Fruit fly (Drosophila melanogaster) whole organism, embryonic: ENCODE measurements around the gene Fit2.

Experiments used
- Aef1 ChIP-seq: fragments of 200-800 bp; sonication (Bioruptor generic); IDR thresholded peaks from 3 replicates; pipeline ENCODE4 v1.3.6; 2022; ENCODE audit warnings: missing biosample characterization, missing genetic modification characterization
- B-H2 ChIP-seq: fragments of 200-800 bp; sonication (Bioruptor generic); optimal IDR thresholded peaks from 2 replicates; lab custom pipeline; 2018; ENCODE audit warnings: missing biosample characterization, mild to moderate bottlenecking, missing genetic modification characterization
- CG10565 ChIP-seq: fragments of 200-800 bp; sonication (Bioruptor generic); optimal IDR thresholded peaks from 3 replicates; lab custom pipeline; 2016; ENCODE audit warnings: missing biosample characterization, mild to moderate bottlenecking, missing genetic modification characterization
- CG12155 ChIP-seq: fragments of 200-800 bp; sonication (Bioruptor generic); optimal IDR thresholded peaks from 3 replicates; lab custom pipeline; 2016; ENCODE audit warnings: missing biosample characterization, missing genetic modification characterization
- CG1233 ChIP-seq: fragments of 200-800 bp; sonication (Bioruptor generic); optimal IDR thresholded peaks from 4 replicates; lab custom pipeline; 2018; ENCODE audit warnings: missing biosample characterization, mild to moderate bottlenecking, missing genetic modification characterization
- CG12391 ChIP-seq: fragments of 200-800 bp; sonication (Bioruptor generic); optimal IDR thresholded peaks from 3 replicates; lab custom pipeline; 2018; ENCODE audit warnings: missing biosample characterization, mild to moderate bottlenecking, missing genetic modification characterization, moderate library complexity
- CG12769 ChIP-seq: fragments of 200-800 bp; sonication (Bioruptor generic); optimal IDR thresholded peaks from 2 replicates; lab custom pipeline; 2019; ENCODE audit warnings: missing biosample characterization, mild to moderate bottlenecking, missing genetic modification characterization, moderate library complexity
- CG16863 ChIP-seq: fragments of 200-800 bp; sonication (Bioruptor generic); optimal IDR thresholded peaks from 3 replicates; lab custom pipeline; 2016; ENCODE audit warnings: missing biosample characterization, missing genetic modification characterization
- CG17328 ChIP-seq: fragments of 200-800 bp; sonication (Bioruptor generic); IDR thresholded peaks from 2 replicates; pipeline ENCODE4 v1.3.6; 2022; ENCODE audit warnings: missing biosample characterization, missing genetic modification characterization
- CG2678 ChIP-seq: fragments of 200-800 bp; sonication (Bioruptor generic); optimal IDR thresholded peaks from 3 replicates; lab custom pipeline; 2019; ENCODE audit warnings: missing biosample characterization, mild to moderate bottlenecking, missing genetic modification characterization, moderate library complexity
- CG3163 ChIP-seq: fragments of 200-800 bp; sonication (Bioruptor generic); optimal IDR thresholded peaks from 3 replicates; lab custom pipeline; 2016; ENCODE audit warnings: missing biosample characterization, missing genetic modification characterization
- CG33557 ChIP-seq: fragments of 200-800 bp; sonication (Bioruptor generic); optimal IDR thresholded peaks from 2 replicates; lab custom pipeline; 2019; ENCODE audit warnings: missing biosample characterization, mild to moderate bottlenecking, missing genetic modification characterization, moderate library complexity
- CG34224 ChIP-seq: fragments of 200-800 bp; sonication (Bioruptor generic); IDR thresholded peaks from 3 replicates; pipeline ENCODE4 v1.3.6; 2022; ENCODE audit warnings: missing biosample characterization, missing genetic modification characterization; ENCODE audit not compliant: partially characterized antibody
- CG34376 ChIP-seq: fragments of 200-800 bp; sonication (Bioruptor generic); optimal IDR thresholded peaks from 2 replicates; lab custom pipeline; 2018; ENCODE audit warnings: missing biosample characterization, mild to moderate bottlenecking, missing genetic modification characterization
- CG6654 ChIP-seq: fragments of 200-800 bp; sonication (Bioruptor generic); optimal IDR thresholded peaks from 2 replicates; lab custom pipeline; 2017; ENCODE audit warnings: missing biosample characterization, mild to moderate bottlenecking, missing genetic modification characterization
- CG6683 ChIP-seq: fragments of 200-800 bp; sonication (Bioruptor generic); optimal IDR thresholded peaks from 2 replicates; lab custom pipeline; 2017; ENCODE audit warnings: missing biosample characterization, mild to moderate bottlenecking, missing genetic modification characterization, missing genetic modification reagents
- CG8290 ChIP-seq, 3 experiments: fragments of 200-800 bp; sonication (Bioruptor generic); optimal IDR thresholded peaks; 2 replicates each; lab custom pipeline; 2016 to 2019; ENCODE audit warnings: missing biosample characterization in 3 of 3, missing genetic modification characterization in 3 of 3, mild to moderate bottlenecking in 2 of 3, moderate library complexity in 1 of 3
- CG8924 ChIP-seq: fragments of 200-800 bp; optimal IDR thresholded peaks from 3 replicates; lab custom pipeline; 2019; ENCODE audit warnings: missing biosample characterization, mild to moderate bottlenecking, missing genetic modification characterization, moderate library complexity
- Deaf1 ChIP-seq: fragments of 200-800 bp; optimal IDR thresholded peaks from 3 replicates; lab custom pipeline; 2019; ENCODE audit warnings: missing biosample characterization, mild to moderate bottlenecking, missing genetic modification characterization, moderate library complexity
- Ets97D ChIP-seq: fragments of 200-800 bp; sonication (Bioruptor generic); optimal IDR thresholded peaks from 3 replicates; lab custom pipeline; 2016; ENCODE audit warnings: missing biosample characterization, missing genetic modification characterization
- Hey ChIP-seq: fragments of 200-800 bp; sonication (Bioruptor generic); optimal IDR thresholded peaks from 3 replicates; lab custom pipeline; 2018; ENCODE audit warnings: missing biosample characterization, mild to moderate bottlenecking, missing genetic modification characterization
- Lhr ChIP-seq: fragments of 200-800 bp; sonication (Bioruptor generic); optimal IDR thresholded peaks from 3 replicates; lab custom pipeline; 2017; ENCODE audit warnings: mild to moderate bottlenecking, missing biosample characterization, missing genetic modification reagents, missing genetic modification characterization
- MBD-R2 ChIP-seq: fragments of 200-800 bp; sonication (Bioruptor generic); IDR thresholded peaks from 2 replicates; pipeline ENCODE4 v1.3.6; 2022; ENCODE audit warnings: missing biosample characterization, missing genetic modification characterization
- MTF-1 ChIP-seq: fragments of 200-800 bp; sonication (Bioruptor generic); optimal IDR thresholded peaks from 2 replicates; lab custom pipeline; 2018; ENCODE audit warnings: missing biosample characterization, mild to moderate bottlenecking, missing genetic modification characterization, borderline replicate concordance
- Mad ChIP-seq: fragments of 200-800 bp; sonication (Bioruptor generic); optimal IDR thresholded peaks from 2 replicates; lab custom pipeline; 2016; ENCODE audit warnings: missing biosample characterization, missing genetic modification characterization
- NC2β ChIP-seq: fragments of 200-800 bp; sonication (Bioruptor generic); optimal IDR thresholded peaks from 2 replicates; lab custom pipeline; 2016; ENCODE audit warnings: missing biosample characterization, missing genetic modification characterization
- Nf-YA ChIP-seq: fragments of 200-800 bp; sonication (Bioruptor generic); IDR thresholded peaks from 2 replicates; pipeline ENCODE4 v1.3.6; 2022; ENCODE audit warnings: missing biosample characterization, missing genetic modification characterization
- NfI ChIP-seq: fragments of 200-800 bp; sonication (Bioruptor generic); optimal IDR thresholded peaks from 3 replicates; lab custom pipeline; 2018; ENCODE audit warnings: missing biosample characterization, mild to moderate bottlenecking, missing genetic modification characterization, moderate library complexity
- Optix ChIP-seq: fragments of 200-800 bp; sonication (Bioruptor generic); IDR thresholded peaks from 3 replicates; pipeline ENCODE4 v1.3.6; 2022; ENCODE audit warnings: missing biosample characterization, missing genetic modification characterization
- Scr ChIP-seq: fragments of 200-800 bp; sonication (Bioruptor generic); IDR thresholded peaks from 2 replicates; pipeline ENCODE4 v1.3.6; 2022; ENCODE audit warnings: missing biosample characterization, missing genetic modification characterization; ENCODE audit not compliant: partially characterized antibody
- Side ChIP-seq: fragments of 200-800 bp; sonication (Bioruptor generic); optimal IDR thresholded peaks from 2 replicates; lab custom pipeline; 2016; ENCODE audit warnings: missing biosample characterization, missing genetic modification characterization
- Six4 ChIP-seq: fragments of 200-800 bp; sonication (Bioruptor generic); optimal IDR thresholded peaks from 2 replicates; lab custom pipeline; 2016; ENCODE audit warnings: missing biosample characterization, missing genetic modification characterization
- Sry-β ChIP-seq: fragments of 200-800 bp; sonication (Bioruptor generic); optimal IDR thresholded peaks from 2 replicates; lab custom pipeline; 2018; ENCODE audit warnings: missing biosample characterization, mild to moderate bottlenecking, missing genetic modification characterization, moderate library complexity
- al ChIP-seq: fragments of 200-800 bp; sonication (Bioruptor generic); IDR thresholded peaks from 2 replicates; pipeline ENCODE4 v1.3.6; 2022; ENCODE audit warnings: missing biosample characterization, missing genetic modification characterization
- ash1 ChIP-seq: fragments of 200-800 bp; sonication (Bioruptor generic); optimal IDR thresholded peaks from 2 replicates; lab custom pipeline; 2018; ENCODE audit warnings: missing biosample characterization, mild to moderate bottlenecking, missing genetic modification characterization
- bab2 ChIP-seq: fragments of 200-800 bp; sonication (Bioruptor generic); optimal IDR thresholded peaks from 2 replicates; lab custom pipeline; 2016; ENCODE audit warnings: missing biosample characterization, missing genetic modification characterization
- da ChIP-seq: fragments of 200-800 bp; sonication (Bioruptor generic); optimal IDR thresholded peaks from 2 replicates; lab custom pipeline; 2016; ENCODE audit warnings: missing biosample characterization, missing genetic modification characterization
- dmrt11E ChIP-seq: fragments of 200-800 bp; sonication (Bioruptor generic); optimal IDR thresholded peaks from 3 replicates; lab custom pipeline; 2018; ENCODE audit warnings: missing biosample characterization, mild to moderate bottlenecking, missing genetic modification characterization, moderate library complexity
- fd64A ChIP-seq: fragments of 200-800 bp; sonication (Bioruptor generic); optimal IDR thresholded peaks from 3 replicates; lab custom pipeline; 2018; ENCODE audit warnings: missing biosample characterization, mild to moderate bottlenecking, missing genetic modification characterization
- fd96Cb ChIP-seq: fragments of 200-800 bp; sonication (Bioruptor generic); optimal IDR thresholded peaks from 2 replicates; lab custom pipeline; 2018; ENCODE audit warnings: missing biosample characterization, mild to moderate bottlenecking, missing genetic modification characterization, moderate library complexity
- gce ChIP-seq: fragments of 200-800 bp; sonication (Bioruptor generic); IDR thresholded peaks from 3 replicates; pipeline ENCODE4 v1.3.6; 2022; ENCODE audit warnings: missing biosample characterization, missing genetic modification characterization
- gcm ChIP-seq: fragments of 200-800 bp; sonication (Bioruptor generic); optimal IDR thresholded peaks from 2 replicates; lab custom pipeline; 2019; ENCODE audit warnings: missing biosample characterization, mild to moderate bottlenecking, missing genetic modification characterization, moderate library complexity
- gsb ChIP-seq: fragments of 200-800 bp; sonication (Bioruptor generic); IDR thresholded peaks from 2 replicates; pipeline ENCODE4 v1.3.6; 2022; ENCODE audit warnings: missing biosample characterization, missing genetic modification characterization
- lbe ChIP-seq: fragments of 200-800 bp; sonication (Bioruptor generic); optimal IDR thresholded peaks from 2 replicates; lab custom pipeline; 2016; ENCODE audit warnings: missing biosample characterization, mild to moderate bottlenecking, missing genetic modification characterization
- mld ChIP-seq: fragments of 200-800 bp; sonication (Bioruptor generic); IDR thresholded peaks from 3 replicates; pipeline ENCODE4 v1.3.6; 2022; ENCODE audit warnings: missing biosample characterization, missing genetic modification characterization; ENCODE audit not compliant: partially characterized antibody
- sim ChIP-seq: fragments of 200-800 bp; sonication (Bioruptor generic); IDR thresholded peaks from 2 replicates; pipeline ENCODE4 v1.3.6; 2022; ENCODE audit warnings: missing biosample characterization, missing genetic modification characterization
- slp2 ChIP-seq: fragments of 200-800 bp; sonication (Bioruptor generic); optimal IDR thresholded peaks from 2 replicates; lab custom pipeline; 2016; ENCODE audit warnings: missing biosample characterization, missing genetic modification characterization
- so ChIP-seq: fragments of 200-800 bp; sonication (Bioruptor generic); IDR thresholded peaks from 3 replicates; pipeline ENCODE4 v1.3.6; 2022; ENCODE audit warnings: missing biosample characterization, missing genetic modification characterization
- trem ChIP-seq: fragments of 200-800 bp; optimal IDR thresholded peaks from 3 replicates; lab custom pipeline; 2019; ENCODE audit warnings: missing biosample characterization, mild to moderate bottlenecking, missing genetic modification characterization, moderate library complexity
- tup ChIP-seq: fragments of 200-800 bp; sonication (Bioruptor generic); optimal IDR thresholded peaks from 2 replicates; lab custom pipeline; 2016; ENCODE audit warnings: missing biosample characterization, mild to moderate bottlenecking, missing genetic modification characterization, moderate library complexity

Gene Fit2

DNA sequence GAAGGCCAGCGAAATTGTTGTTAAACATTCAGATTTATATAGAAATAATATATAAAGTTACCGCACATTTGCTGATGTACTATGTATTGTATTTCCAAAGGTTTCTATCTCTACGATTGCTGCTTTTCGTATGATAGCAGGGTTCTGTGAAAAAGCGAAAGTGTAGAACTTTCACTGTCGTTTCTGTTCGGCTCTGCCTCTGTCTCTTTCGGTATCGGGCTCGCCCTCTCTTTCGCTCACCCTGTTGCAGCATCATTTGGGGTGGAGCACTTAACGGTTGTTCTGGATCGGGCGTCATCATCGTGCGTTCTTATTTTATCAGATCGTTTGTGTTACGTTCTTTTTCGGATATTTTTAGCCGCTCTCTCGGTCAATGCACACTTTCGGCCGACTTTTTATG, 9.2 kb downstream of the Fit2 start (continued):
- TF ChIP-seq fd64A (GFP tag; lab: Kevin White, UChicago) = peak; percentile 39
- peak; percentile 86 for TF ChIP-seq CG33557 (GFP tag; lab: Kevin White, UChicago)
- TF ChIP-seq sim = peak; percentile 41; the same call in 1 of the 2 replicates
- TF ChIP-seq CG8290 (GFP tag; optimal IDR thresholded peaks at IDR 0.05; lab: Kevin White, UChicago) = peak; percentile 4
- TF ChIP-seq CG8290 (tag; optimal IDR thresholded peaks at IDR 0.05; lab: Kevin White, UChicago) = peak in 1 of 2 experiments; percentile 62
- TF ChIP-seq CG12155 = no peak
- no peak for TF ChIP-seq da
- peak; percentile 90 for TF ChIP-seq Deaf1

DNA sequence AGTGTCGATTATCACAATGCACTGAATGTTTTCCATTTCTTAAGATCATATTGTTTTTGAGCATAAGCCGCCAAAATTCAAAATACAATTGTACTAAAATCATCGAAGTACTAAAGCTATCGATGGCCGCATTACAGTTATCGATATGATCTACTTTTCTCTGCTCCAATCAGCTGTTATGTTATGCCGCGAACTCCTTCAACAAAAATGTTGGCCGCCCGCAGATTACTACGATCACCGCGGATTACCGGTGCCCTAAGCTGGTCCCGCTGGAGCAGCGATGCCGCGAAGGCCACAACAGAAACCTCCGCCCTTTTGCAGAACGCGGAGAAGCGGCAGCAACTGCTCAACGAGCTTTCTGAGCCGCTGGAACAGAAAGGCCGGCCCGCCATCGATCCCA, 11.4 kb downstream of the Fit2 start, which contains the start of gene beg:
TSS of gene beg (plus strand) at position 177 of the 400 bp plus-strand sequence.
- TF ChIP-seq CG6654 (GFP tag; lab: Kevin White, UChicago) = no peak
- TF ChIP-seq Side (GFP tag; lab: Kevin White, UChicago) = no peak
- no peak for TF ChIP-seq CG6683 (GFP tag; lab: Kevin White, UChicago)
- no peak for TF ChIP-seq CG1233 (GFP tag; lab: Kevin White, UChicago)
- TF ChIP-seq CG2678 = no peak
- no peak for TF ChIP-seq gce (GFP tag; lab: Robert Waterston, UW)
- no peak for TF ChIP-seq CG12391 (tag; lab: Kevin White, UChicago)
- no peak for TF ChIP-seq Sry-β (GFP tag; lab: Kevin White, UChicago)
- no peak for TF ChIP-seq MTF-1 (GFP tag; lab: Kevin White, UChicago)
- no peak for TF ChIP-seq Nf-YA
- TF ChIP-seq dmrt11E (tag; lab: Kevin White, UChicago) = no peak
- TF ChIP-seq fd96Cb = no peak
- no peak for TF ChIP-seq Lhr
- TF ChIP-seq CG34224 (GFP tag; lab: Robert Waterston, UW) = peak; percentile 93
- TF ChIP-seq Six4 (GFP tag; lab: Kevin White, UChicago) = no peak
- no peak for TF ChIP-seq CG8924 (tag; lab: Kevin White, UChicago)
- no peak for TF ChIP-seq Mad
- no peak for TF ChIP-seq al (GFP tag; lab: Robert Waterston, UW)
- TF ChIP-seq ash1 (GFP tag; lab: Kevin White, UChicago) = no peak
- TF ChIP-seq MBD-R2 (GFP tag; lab: Robert Waterston, UW) = peak; percentile 87
- no peak for TF ChIP-seq slp2
- peak; percentile 16 for TF ChIP-seq trem
- TF ChIP-seq tup (GFP tag; lab: Kevin White, UChicago) = no peak
- peak; percentile 64; the same call in 1 of the 3 replicates for TF ChIP-seq mld (GFP tag; lab: Robert Waterston, UW)
- no peak for TF ChIP-seq Hey (tag; lab: Kevin White, UChicago)
- no peak for TF ChIP-seq so
- TF ChIP-seq Optix = no peak
- no peak for TF ChIP-seq lbe (GFP tag; lab: Kevin White, UChicago)
- no peak for TF ChIP-seq CG12769 (tag; lab: Kevin White, UChicago)
- no peak for TF ChIP-seq Aef1 (GFP tag; lab: Robert Waterston, UW)
- TF ChIP-seq NfI (GFP tag; lab: Kevin White, UChicago) = no peak
- no peak for TF ChIP-seq CG10565 (GFP tag; lab: Kevin White, UChicago)
- TF ChIP-seq CG16863 = no peak
- TF ChIP-seq CG17328 (GFP tag; lab: Robert Waterston, UW) = no peak
- TF ChIP-seq B-H2 (GFP tag; lab: Kevin White, UChicago) = no peak
- peak; percentile 68 for TF ChIP-seq Scr
- no peak for TF ChIP-seq Ets97D (GFP tag; lab: Kevin White, UChicago)
- no peak for TF ChIP-seq gsb (GFP tag; lab: Robert Waterston, UW)
- no peak for TF ChIP-seq bab2
- no peak for TF ChIP-seq NC2β
- TF ChIP-seq CG33557 (GFP tag; lab: Kevin White, UChicago) = no peak
- peak; percentile 63 for TF ChIP-seq gcm (GFP tag; lab: Kevin White, UChicago)
- no peak for TF ChIP-seq CG3163 (GFP tag; lab: Kevin White, UChicago)
- TF ChIP-seq CG34376 (GFP tag; lab: Kevin White, UChicago) = no peak
